Fruit fly (Drosophila melanogaster): ENCODE measurements around the gene CG15891.

Gene CG15891

dm6 chrX:6295129-6295539, at the start of gene CG15891, which contains the start of gene CG3815:
TSS of gene CG15891 (minus strand) at chrX:6295345.
TSS of gene CG3815 (plus strand) at chrX:6295389.
- TF ChIP-seq CG8478 (optimal IDR thresholded peaks at IDR 0.05) (no peak), EcR (GFP tag; optimal IDR thresholded peaks at IDR 0.05) (no peak)

DNA sequence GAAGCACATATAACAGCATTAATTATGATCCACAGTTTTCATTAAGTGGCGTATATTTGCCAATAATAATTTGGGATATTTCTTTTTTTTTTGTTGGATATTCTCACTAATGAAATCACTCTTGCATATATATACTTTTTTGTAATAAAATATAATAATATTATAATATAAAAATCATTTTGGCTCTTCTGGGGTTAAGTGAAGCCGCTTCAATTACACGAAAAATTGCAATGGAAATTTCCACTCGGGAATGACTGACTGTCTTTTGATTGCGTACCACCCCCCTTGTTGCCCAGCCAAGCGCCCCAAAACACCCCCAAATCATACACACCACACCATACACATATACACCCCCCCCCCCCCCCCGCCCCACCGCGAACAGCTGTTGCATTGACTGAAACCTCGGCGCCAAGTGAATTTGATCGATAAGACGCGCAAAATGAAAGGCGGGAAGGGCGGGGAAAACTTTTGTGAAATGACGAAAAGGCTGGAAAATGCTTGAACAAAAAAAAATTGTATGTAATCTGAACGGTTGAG, 49.5 kb upstream of the CG15891 start:
- no peak for TF ChIP-seq psq (optimal IDR thresholded peaks at IDR 0.05)
- TF ChIP-seq EcR (GFP tag; optimal IDR thresholded peaks at IDR 0.05), result no peak
- TF ChIP-seq usp (GFP tag; optimal IDR thresholded peaks at IDR 0.05), result no peak
- no peak for TF ChIP-seq pan (optimal IDR thresholded peaks at IDR 0.05)
- TF ChIP-seq CG8478 (optimal IDR thresholded peaks at IDR 0.05), result no peak
- TF ChIP-seq Dll (optimal IDR thresholded peaks at IDR 0.05), result no peak

DNA sequence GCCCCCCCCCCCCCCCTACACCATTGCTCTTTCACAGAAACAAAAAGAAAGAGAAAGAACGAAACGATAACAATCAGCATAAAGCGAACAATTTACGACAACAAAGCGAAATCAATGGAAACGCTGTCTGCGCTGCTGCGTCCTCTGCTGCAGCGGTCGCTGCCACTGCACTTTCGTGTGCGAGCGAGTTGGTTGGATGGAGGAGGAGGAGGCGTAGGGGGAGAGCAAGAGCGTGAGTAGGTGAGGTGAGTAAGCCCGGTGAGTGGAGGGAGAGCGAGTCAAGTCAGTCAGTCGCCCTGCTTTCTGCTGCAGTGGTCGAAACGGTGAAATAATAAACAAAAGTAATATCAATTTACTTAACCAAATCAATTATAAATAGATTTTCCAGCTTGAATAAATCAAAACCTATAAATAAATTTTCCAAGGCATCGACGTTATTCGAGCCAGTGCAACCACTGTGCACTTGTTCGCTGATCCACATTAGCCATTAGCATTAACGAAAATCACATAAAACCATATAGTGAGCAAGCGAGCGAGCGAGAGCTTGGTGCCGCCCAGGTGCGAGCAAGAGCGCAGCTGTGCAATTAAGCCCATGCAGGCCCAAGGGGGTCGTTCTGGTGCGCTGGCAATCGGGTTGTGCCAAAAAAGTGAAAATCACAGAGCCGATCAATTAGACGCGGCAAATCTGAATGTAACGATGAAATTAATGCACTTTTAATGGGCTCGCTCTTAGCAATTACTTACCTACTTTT, 48.8 kb upstream of the CG15891 start:
- peak; percentile 62 for TF ChIP-seq Dll (optimal IDR thresholded peaks at IDR 0.05)
- no peak for TF ChIP-seq CG8478 (optimal IDR thresholded peaks at IDR 0.05)

- TF ChIP-seq pan (optimal IDR thresholded peaks at IDR 0.05) (peak; percentile 76), Dll (optimal IDR thresholded peaks at IDR 0.05) (no peak)
Observed at dm6 chrX:6343323-6343722, 48.2 kb upstream of the CG15891 start.

DNA sequence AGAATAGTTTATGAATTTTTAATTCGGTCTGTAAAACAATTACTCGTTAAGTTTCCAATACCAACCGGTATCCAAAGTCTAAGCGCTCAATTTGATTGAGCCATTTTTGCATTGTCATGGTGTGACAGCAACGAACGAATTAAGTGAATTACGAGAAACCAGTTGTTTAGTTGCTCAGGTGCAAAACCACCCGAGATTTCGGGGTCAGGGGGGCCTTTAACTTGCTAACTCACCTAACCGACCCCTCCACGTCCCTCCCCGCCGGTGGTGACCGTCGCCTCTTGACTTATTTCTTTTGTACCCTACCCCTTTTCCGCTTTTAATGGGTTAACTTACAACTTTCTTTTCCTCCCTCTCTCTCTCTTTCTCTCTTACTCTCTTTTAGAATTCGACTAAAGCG, 46.5 kb upstream of the CG15891 start:
- TF ChIP-seq EcR (GFP tag; optimal IDR thresholded peaks at IDR 0.05), result no peak
- no peak for TF ChIP-seq psq (optimal IDR thresholded peaks at IDR 0.05)
- no peak for TF ChIP-seq usp (GFP tag; optimal IDR thresholded peaks at IDR 0.05)
- TF ChIP-seq Dll (optimal IDR thresholded peaks at IDR 0.05), result no peak
- TF ChIP-seq CG8478 (optimal IDR thresholded peaks at IDR 0.05), result no peak
- no peak for TF ChIP-seq pan (optimal IDR thresholded peaks at IDR 0.05)

- TF ChIP-seq usp (GFP tag; optimal IDR thresholded peaks at IDR 0.05), result no peak
- no peak for TF ChIP-seq EcR (GFP tag; optimal IDR thresholded peaks at IDR 0.05)
- TF ChIP-seq psq (optimal IDR thresholded peaks at IDR 0.05), result no peak
- no peak for TF ChIP-seq pan (optimal IDR thresholded peaks at IDR 0.05)
- TF ChIP-seq CG8478 (optimal IDR thresholded peaks at IDR 0.05), result no peak
- TF ChIP-seq Dll (optimal IDR thresholded peaks at IDR 0.05), result no peak
Observed at dm6 chrX:6340593-6341068, 45.5 kb upstream of the CG15891 start.

- TF ChIP-seq usp (GFP tag; optimal IDR thresholded peaks at IDR 0.05), result no peak
- peak in 1 of 2 experiments; percentile 30 for TF ChIP-seq EcR (GFP tag; optimal IDR thresholded peaks at IDR 0.05)
Observed at dm6 chrX:6339970-6340548, 44.9 kb upstream of the CG15891 start.

DNA sequence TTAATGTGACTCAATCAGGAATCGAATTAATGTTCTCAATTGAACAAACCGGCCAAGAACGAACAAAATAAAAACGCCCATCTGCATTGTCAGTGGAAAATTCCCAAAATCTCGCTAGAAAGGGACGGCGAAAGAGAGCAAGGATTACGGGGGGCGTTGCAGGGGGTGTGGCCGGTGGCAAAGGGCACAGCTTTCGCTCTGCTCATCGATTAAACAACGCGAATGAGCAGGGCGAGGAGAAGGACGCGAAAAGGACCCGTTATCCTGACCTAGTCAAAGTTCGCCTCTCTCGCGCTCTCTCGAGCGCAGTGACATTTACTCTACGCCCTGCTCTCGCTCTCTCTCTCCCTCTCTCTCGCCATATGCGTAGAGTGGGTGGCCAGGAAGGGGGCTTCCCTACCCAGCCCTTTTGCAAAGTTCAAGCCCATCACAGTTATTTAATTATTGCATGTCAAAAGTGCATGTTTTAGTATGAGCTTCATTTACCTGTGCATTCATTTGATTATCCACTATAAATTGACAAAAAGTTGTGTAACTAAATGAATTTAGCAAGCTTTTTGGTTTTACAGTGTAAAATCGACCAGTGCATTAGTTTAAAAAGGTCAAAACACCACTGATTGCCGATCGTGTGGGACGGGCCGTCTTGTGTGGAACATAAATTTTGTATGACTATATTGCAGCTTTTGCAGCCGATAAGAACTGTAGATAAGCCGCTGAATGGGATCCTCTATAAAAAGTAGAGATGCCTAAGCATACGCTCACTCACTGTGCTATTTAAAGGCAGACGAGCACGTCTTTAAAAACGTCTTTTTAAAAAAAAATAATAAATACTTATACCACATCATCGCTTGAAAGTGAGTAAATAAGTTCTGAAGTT, 43.8 kb upstream of the CG15891 start:
- TF ChIP-seq psq (optimal IDR thresholded peaks at IDR 0.05) (no peak), EcR (GFP tag; optimal IDR thresholded peaks at IDR 0.05) (no peak), Dll (optimal IDR thresholded peaks at IDR 0.05) (no peak), CG8478 (optimal IDR thresholded peaks at IDR 0.05) (no peak), usp (GFP tag; optimal IDR thresholded peaks at IDR 0.05) (no peak), pan (optimal IDR thresholded peaks at IDR 0.05) (no peak)

dm6 chrX:6337702-6338101, 42.6 kb upstream of the CG15891 start, which contains the start of gene CG3842:
TSS of gene CG3842 (plus strand) at chrX:6337762.
- TF ChIP-seq Dll (optimal IDR thresholded peaks at IDR 0.05) (no peak), psq (optimal IDR thresholded peaks at IDR 0.05) (no peak), CG8478 (optimal IDR thresholded peaks at IDR 0.05) (no peak), pan (optimal IDR thresholded peaks at IDR 0.05) (no peak), EcR (GFP tag; optimal IDR thresholded peaks at IDR 0.05) (no peak), usp (GFP tag; optimal IDR thresholded peaks at IDR 0.05) (no peak)

DNA sequence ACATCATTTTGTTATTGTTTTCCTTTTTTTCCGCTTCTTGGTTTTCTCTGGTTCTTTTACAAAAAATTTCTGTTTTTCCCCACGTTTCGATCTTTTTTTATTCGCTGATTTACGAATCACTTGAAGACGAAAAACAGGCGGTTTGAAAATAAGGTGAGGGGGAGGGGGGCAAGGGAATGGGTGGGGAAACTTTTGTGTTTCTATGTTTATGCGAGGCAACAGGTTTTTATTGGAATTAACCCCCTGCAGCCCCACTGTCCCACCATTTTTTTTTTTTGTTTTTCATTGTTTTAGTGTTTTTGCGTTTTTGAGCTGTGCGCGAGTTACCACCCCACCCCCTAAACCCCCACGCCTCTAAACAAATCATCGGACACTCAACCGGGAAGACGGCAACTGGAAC, 39.8 kb upstream of the CG15891 start:
- TF ChIP-seq Dll (optimal IDR thresholded peaks at IDR 0.05) (no peak), EcR (GFP tag; optimal IDR thresholded peaks at IDR 0.05) (no peak), CG8478 (optimal IDR thresholded peaks at IDR 0.05) (no peak), usp (GFP tag; optimal IDR thresholded peaks at IDR 0.05) (no peak), psq (optimal IDR thresholded peaks at IDR 0.05) (no peak), pan (optimal IDR thresholded peaks at IDR 0.05) (no peak)

DNA sequence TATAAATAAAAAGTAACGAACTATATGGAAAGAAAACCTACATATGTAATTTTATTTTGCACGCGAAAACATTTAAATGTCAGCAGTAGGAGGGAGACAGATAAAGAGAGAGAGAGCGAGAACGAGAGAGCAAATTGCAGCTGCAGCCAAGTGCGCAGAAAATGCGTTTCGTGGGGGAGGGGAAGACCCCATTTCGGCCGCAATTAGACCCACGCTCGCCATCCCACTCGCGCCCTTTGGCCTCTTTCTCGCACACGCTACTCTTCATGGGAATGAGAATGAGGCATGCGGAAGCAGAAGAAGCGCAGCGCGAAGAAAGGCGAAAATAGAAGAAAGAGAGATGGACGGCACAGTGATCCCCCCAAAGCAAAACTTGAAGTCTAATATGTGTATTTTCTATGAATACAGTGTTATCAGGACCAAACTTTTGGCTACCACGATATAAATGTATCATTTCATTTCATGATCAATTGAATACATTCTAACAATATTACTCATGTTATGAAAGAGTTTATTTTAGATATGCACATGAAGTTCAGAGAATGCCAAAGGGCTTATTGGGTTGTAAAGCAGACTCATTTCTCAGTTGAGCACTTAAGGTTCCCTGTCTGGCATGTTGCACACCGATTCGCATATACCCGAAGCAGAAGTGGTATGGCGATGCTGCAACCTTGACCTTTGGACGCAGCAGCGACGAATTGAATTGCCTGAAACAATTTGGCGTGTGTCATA, 38.0 kb upstream of the CG15891 start:
- TF ChIP-seq pan (optimal IDR thresholded peaks at IDR 0.05) (no peak), EcR (GFP tag; optimal IDR thresholded peaks at IDR 0.05) (no peak), usp (GFP tag; optimal IDR thresholded peaks at IDR 0.05) (no peak), CG8478 (optimal IDR thresholded peaks at IDR 0.05) (no peak), psq (optimal IDR thresholded peaks at IDR 0.05) (no peak)
